Fruit fly (Drosophila melanogaster): ENCODE data around the gene Pex23.

Pex23 gene

DNA sequence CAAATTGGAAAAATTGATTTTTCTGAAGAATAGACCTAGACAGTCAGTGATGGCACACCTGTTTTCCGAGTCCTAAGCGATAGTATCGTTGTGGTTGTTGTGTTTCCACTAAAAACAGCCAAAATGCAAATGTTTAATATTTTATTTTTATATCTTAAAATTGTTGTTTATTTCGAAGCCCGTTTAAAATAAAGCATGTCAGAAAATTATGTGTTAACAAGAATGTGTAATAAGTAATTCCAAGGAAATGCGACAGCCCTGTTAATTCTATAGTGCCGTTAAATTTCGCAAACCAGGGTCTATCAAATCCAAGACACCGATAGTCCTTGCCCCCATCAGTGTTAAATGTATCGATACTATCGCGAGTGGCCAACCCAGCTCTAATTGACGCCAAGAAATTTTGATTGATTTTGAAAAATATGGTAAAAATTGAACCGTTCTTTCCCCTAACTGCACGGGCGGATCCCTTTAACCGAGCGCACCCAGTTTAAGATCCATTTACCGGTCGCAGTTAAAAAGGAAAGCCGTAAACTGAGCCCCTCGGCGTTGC, at the start of gene Pex23 (continued):
- peak; percentile 60 for TF ChIP-seq CG18619 (GFP tag; optimal IDR thresholded peaks at IDR 0.05)
- TF ChIP-seq CG15514 (GFP tag; optimal IDR thresholded peaks at IDR 0.05): peak; percentile 97
- peak; percentile 69 for TF ChIP-seq CG14050 (GFP tag; IDR thresholded peaks at IDR 0.05)
- TF ChIP-seq CG17359 (tag; optimal IDR thresholded peaks at IDR 0.05): peak; percentile 82
- peak; percentile 73 for TF ChIP-seq kay (GFP tag; optimal IDR thresholded peaks at IDR 0.05)
- TF ChIP-seq sc (optimal IDR thresholded peaks at IDR 0.05): no peak
- no peak for TF ChIP-seq sc (GFP tag; optimal IDR thresholded peaks at IDR 0.05)
- peak; percentile 49 for TF ChIP-seq HmgD (GFP tag; optimal IDR thresholded peaks at IDR 0.05)
- no peak for TF ChIP-seq CG8089 (GFP tag; optimal IDR thresholded peaks at IDR 0.05)
- TF ChIP-seq Atf-2 (GFP tag; optimal IDR thresholded peaks at IDR 0.05): peak; percentile 32
- peak; percentile 67 for TF ChIP-seq fd3F (GFP tag; optimal IDR thresholded peaks at IDR 0.05)
- TF ChIP-seq CG15479 (GFP tag; optimal IDR thresholded peaks at IDR 0.05): no peak
- peak; percentile 45 for TF ChIP-seq CG16863 (GFP tag; optimal IDR thresholded peaks at IDR 0.05)
- TF ChIP-seq CG2678 (tag; optimal IDR thresholded peaks at IDR 0.05): no peak
- peak; percentile 53 for TF ChIP-seq NC2β (GFP tag; optimal IDR thresholded peaks at IDR 0.05)
- TF ChIP-seq CG32767 (GFP tag; IDR thresholded peaks at IDR 0.05): peak; percentile 38; the same call in 1 of the 2 replicates
- TF ChIP-seq ara (GFP tag; IDR thresholded peaks at IDR 0.05): peak; percentile 66
- peak; percentile 14 for TF ChIP-seq Hmx (GFP tag; optimal IDR thresholded peaks at IDR 0.05)
- TF ChIP-seq CG4854 (GFP tag; optimal IDR thresholded peaks at IDR 0.05): peak; percentile 55
- TF ChIP-seq aop (GFP tag; IDR thresholded peaks at IDR 0.05): no peak
- TF ChIP-seq CG16779 (GFP tag; IDR thresholded peaks at IDR 0.05): 0 out of 2 replicates have a peak, but pooled peaks have one; percentile 41
- TF ChIP-seq CG11560 (tag; IDR thresholded peaks at IDR 0.05): peak; percentile 69
- TF ChIP-seq Gug (GFP tag; IDR thresholded peaks at IDR 0.05): peak; percentile 77; the same call in 3 of the 4 replicates
- peak; percentile 51 for TF ChIP-seq Bteb2 (GFP tag; optimal IDR thresholded peaks at IDR 0.05)
- peak; percentile 78 for TF ChIP-seq CG10366 (GFP tag; IDR thresholded peaks at IDR 0.05)
- TF ChIP-seq kni (GFP tag; optimal IDR thresholded peaks at IDR 0.05): no peak
- TF ChIP-seq Doc3 (GFP tag; IDR thresholded peaks at IDR 0.05; ENCODE audit: partially characterized antibody): peak; percentile 99
- peak; percentile 83 for TF ChIP-seq ase (GFP tag; IDR thresholded peaks at IDR 0.05)
- TF ChIP-seq CG10274 (GFP tag; optimal IDR thresholded peaks at IDR 0.05): peak; percentile 14
- peak; percentile 48 for TF ChIP-seq Usf (GFP tag; optimal IDR thresholded peaks at IDR 0.05)
- TF ChIP-seq her (GFP tag; optimal IDR thresholded peaks at IDR 0.05): no peak
- TF ChIP-seq CG11696 (GFP tag; IDR thresholded peaks at IDR 0.05): peak; percentile 20; the same call in 1 of the 2 replicates
- TF ChIP-seq CG9727 (GFP tag; optimal IDR thresholded peaks at IDR 0.05): peak; percentile 86
- peak; percentile 62 for TF ChIP-seq CG5245 (GFP tag; optimal IDR thresholded peaks at IDR 0.05)
- peak; percentile 74 for TF ChIP-seq CG8388 (GFP tag; optimal IDR thresholded peaks at IDR 0.05)
- peak; percentile 99 for TF ChIP-seq rib (GFP tag; IDR thresholded peaks at IDR 0.05)
- no peak for TF ChIP-seq dmrt99B (tag; optimal IDR thresholded peaks at IDR 0.05)
- TF ChIP-seq CG7839 (tag; optimal IDR thresholded peaks at IDR 0.05): peak; percentile 71
- peak; percentile 88 for TF ChIP-seq Dref (GFP tag; IDR thresholded peaks at IDR 0.05)
- peak; percentile 70 for TF ChIP-seq HLH54F (GFP tag; optimal IDR thresholded peaks at IDR 0.05)
- peak; percentile 59 for TF ChIP-seq CG13296 (GFP tag; optimal IDR thresholded peaks at IDR 0.05)
- peak; percentile 82 for TF ChIP-seq CG14441 (GFP tag; IDR thresholded peaks at IDR 0.05)
- TF ChIP-seq ash1 (GFP tag; optimal IDR thresholded peaks at IDR 0.05): no peak
- peak; percentile 86 for TF ChIP-seq lmd (GFP tag; IDR thresholded peaks at IDR 0.05)
- TF ChIP-seq Ets97D (GFP tag; optimal IDR thresholded peaks at IDR 0.05): peak; percentile 78
- peak; percentile 81 for TF ChIP-seq NfI (GFP tag; optimal IDR thresholded peaks at IDR 0.05)
- TF ChIP-seq CG2712 (tag; optimal IDR thresholded peaks at IDR 0.05): peak; percentile 88
- 0 out of 2 replicates have a peak, but pooled peaks have one; percentile 16 for TF ChIP-seq CG43689 (GFP tag; IDR thresholded peaks at IDR 0.05)
- peak; percentile 84 for TF ChIP-seq CG13424 (tag; optimal IDR thresholded peaks at IDR 0.05)
- TF ChIP-seq Side (GFP tag; optimal IDR thresholded peaks at IDR 0.05): peak; percentile 21
- TF ChIP-seq knrl (GFP tag; IDR thresholded peaks at IDR 0.05; ENCODE audit: partially characterized antibody): peak; percentile 99
